Fruit fly (Drosophila melanogaster) whole organism: ENCODE data around the gene ohgt.

Experiments used
- CG8478 ChIP-seq: fragments of >200 bp; optimal IDR thresholded peaks from 2 replicates; lab custom pipeline; 2018; ENCODE audit warnings: inconsistent platforms
- Dll ChIP-seq: fragments of >200 bp; optimal IDR thresholded peaks from 2 replicates; lab custom pipeline; 2017
- EcR ChIP-seq, 2 experiments: fragments of >200 bp; optimal IDR thresholded peaks; 2 replicates each; lab custom pipeline; 2017; ENCODE audit warnings: missing biosample characterization in 2 of 2, missing genetic modification characterization in 2 of 2, missing genetic modification reagents in 2 of 2
- pan ChIP-seq: fragments of >200 bp; optimal IDR thresholded peaks from 2 replicates; lab custom pipeline; 2017
- psq ChIP-seq: fragments of >200 bp; optimal IDR thresholded peaks from 2 replicates; lab custom pipeline; 2017
- usp ChIP-seq: fragments of >200 bp; optimal IDR thresholded peaks from 2 replicates; lab custom pipeline; 2017; ENCODE audit warnings: missing biosample characterization, missing genetic modification characterization, mixed read lengths

The ohgt gene

DNA sequence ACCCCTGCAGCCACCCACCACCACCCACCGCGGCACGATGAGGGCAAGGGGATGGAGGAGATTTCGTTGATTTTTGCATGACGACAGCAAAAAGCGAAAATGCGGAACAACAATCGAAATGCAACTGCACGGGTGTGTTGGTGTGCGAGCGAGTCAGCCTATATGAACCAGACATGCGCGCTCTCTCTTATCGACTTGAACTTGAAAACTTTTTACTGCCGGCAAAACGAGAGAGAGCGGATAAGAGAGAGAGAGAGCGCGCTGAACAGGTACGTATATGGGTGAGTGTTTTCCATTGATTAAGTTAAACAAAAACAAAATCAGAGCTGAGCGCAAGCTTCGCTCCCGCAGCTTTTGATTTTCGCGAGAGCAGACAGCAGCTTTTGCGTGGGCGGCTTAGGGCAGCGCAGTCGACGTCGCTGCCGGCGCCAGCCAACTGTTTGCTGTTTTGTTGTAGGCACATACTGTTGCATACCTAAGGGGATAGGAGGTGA, 40.2 kb downstream of the ohgt start:
- TF ChIP-seq CG8478 (lab: Kevin White, UChicago) (peak; percentile 62), Dll (lab: Kevin White, UChicago) (peak; percentile 94), usp (GFP tag; lab: Kevin White, UChicago) (no peak)

DNA sequence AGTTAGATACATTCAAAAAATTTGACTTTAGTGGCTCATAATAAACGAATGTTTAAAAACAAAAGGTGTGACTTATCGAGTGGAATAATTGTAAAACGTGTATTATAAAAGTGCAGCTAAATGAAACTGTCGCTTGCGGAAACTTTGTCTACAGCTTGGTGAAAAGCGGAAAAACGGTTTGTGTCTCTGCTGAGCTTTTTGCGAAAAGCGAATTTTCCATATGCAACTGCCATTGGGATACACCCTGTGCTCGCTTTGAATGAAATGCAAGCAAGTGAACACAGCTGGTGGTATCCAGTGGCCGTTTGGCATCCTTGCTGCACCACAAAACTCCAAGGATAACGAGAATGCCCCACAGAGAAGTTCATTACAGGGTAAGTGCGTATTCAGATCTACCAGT, 41.9 kb downstream of the ohgt start:
- TF ChIP-seq usp (GFP tag; lab: Kevin White, UChicago) (no peak), Dll (lab: Kevin White, UChicago) (no peak), pan (lab: Kevin White, UChicago) (no peak), EcR (GFP tag; optimal IDR thresholded peaks at IDR 0.05; lab: Kevin White, UChicago) (no peak), CG8478 (lab: Kevin White, UChicago) (no peak), psq (lab: Kevin White, UChicago) (no peak)

DNA sequence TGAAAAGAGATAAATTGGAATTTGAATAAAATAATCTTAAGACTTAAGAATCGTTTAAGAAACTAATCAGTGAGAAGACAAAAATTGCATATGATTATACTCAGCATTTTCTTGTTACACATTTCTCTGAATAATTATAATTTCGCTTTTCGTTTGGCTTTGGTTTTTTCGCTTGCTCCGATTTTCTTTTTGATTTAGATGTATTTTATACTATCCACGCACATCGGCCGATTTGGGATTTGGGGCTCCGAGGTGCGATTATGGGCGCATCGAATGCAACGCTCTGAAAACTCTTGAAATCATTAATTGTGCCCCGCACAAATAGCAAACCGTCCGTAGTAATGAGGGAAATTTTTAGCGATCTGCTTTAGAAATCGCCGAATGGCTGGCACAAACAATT, 42.5 kb downstream of the ohgt start:
- TF ChIP-seq pan (lab: Kevin White, UChicago) = no peak
- TF ChIP-seq CG8478 (lab: Kevin White, UChicago) = no peak
- TF ChIP-seq Dll (lab: Kevin White, UChicago) = no peak
- TF ChIP-seq usp (GFP tag; lab: Kevin White, UChicago) = no peak
- TF ChIP-seq EcR (GFP tag; optimal IDR thresholded peaks at IDR 0.05; lab: Kevin White, UChicago) = no peak
- TF ChIP-seq psq (lab: Kevin White, UChicago) = no peak

DNA sequence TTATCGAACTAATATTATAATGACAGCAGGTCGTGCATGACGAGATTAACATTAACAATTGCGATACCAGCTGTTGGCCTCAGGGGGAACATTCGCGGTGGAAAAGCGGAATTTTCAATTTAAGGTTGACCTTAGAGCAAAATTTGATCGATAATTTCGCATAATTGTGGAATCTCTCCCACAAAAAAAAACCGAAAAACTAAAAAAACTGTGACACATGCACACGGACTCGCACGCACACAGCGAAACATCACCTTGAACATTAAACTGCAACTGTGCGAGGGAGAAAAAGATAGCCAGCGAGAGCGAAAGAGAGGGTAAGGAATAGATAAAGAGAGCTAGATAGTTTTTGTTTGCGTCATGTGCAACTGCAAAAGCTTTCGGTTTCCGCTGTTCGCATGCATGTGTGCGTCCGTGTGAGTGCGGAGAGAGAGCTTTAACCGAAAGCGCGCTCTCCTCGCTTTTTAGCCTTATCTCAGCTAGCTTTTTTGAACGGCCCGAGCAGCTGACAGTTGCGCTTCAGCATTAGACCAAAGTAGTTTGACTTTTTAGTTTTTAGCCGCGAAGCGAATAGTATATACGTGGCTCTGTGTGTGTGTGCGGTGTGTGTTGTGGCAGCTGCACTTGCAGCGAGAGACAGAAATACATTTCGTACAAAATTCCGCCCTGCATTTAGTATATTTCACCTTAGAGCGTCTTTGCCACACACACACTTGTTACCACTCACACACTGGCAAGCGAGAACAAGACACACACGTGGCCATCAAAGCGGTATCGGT, 44.4 kb downstream of the ohgt start:
- no peak for TF ChIP-seq psq (lab: Kevin White, UChicago)
- no peak for TF ChIP-seq CG8478 (lab: Kevin White, UChicago)
- TF ChIP-seq EcR (GFP tag; optimal IDR thresholded peaks at IDR 0.05; lab: Kevin White, UChicago) = no peak
- TF ChIP-seq Dll (lab: Kevin White, UChicago) = no peak
- TF ChIP-seq pan (lab: Kevin White, UChicago) = no peak
- TF ChIP-seq usp (GFP tag; lab: Kevin White, UChicago) = no peak

DNA sequence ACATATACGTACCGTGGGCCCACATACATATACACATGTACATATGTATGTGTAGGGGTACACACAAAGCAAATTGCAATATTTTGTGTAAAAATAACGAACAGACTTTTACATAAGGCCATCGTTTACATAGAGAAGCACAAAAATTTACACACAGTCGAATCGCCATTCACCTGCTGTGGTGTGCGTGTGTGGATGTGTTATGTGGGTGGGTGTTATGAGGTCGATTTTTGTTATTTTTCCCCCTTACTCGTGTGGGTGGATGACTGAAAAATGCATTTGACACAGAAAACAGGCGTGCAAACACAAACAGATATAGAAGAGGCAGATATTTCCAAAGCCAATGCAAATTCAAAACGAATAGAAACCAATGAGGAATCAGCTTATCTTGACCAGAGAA, 46.1 kb downstream of the ohgt start:
- no peak for TF ChIP-seq pan (lab: Kevin White, UChicago)
- TF ChIP-seq psq (lab: Kevin White, UChicago) = no peak
- TF ChIP-seq usp (GFP tag; lab: Kevin White, UChicago) = no peak
- TF ChIP-seq CG8478 (lab: Kevin White, UChicago) = no peak
- TF ChIP-seq EcR (GFP tag; optimal IDR thresholded peaks at IDR 0.05; lab: Kevin White, UChicago) = no peak
- TF ChIP-seq Dll (lab: Kevin White, UChicago) = no peak

DNA sequence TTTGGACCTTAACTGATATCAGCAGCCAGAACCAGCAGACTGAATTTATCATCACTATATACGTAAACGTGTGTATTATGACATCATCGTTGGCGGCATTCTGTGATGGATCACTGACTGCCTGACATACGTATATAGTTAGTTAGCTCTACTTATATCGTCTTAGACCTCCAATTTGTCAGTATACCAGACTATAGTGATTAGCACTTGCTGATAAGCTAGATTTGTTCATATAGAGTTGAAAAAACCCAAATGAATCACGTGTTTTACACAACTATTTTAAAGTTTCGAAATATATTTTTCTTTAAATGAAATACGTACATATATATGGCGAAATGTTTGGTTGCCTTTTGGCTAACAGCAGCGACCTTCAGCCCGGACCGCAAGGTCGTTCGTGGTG, 46.8 kb downstream of the ohgt start:
- TF ChIP-seq usp (GFP tag; lab: Kevin White, UChicago) = no peak
- no peak for TF ChIP-seq Dll (lab: Kevin White, UChicago)
- no peak for TF ChIP-seq psq (lab: Kevin White, UChicago)

DNA sequence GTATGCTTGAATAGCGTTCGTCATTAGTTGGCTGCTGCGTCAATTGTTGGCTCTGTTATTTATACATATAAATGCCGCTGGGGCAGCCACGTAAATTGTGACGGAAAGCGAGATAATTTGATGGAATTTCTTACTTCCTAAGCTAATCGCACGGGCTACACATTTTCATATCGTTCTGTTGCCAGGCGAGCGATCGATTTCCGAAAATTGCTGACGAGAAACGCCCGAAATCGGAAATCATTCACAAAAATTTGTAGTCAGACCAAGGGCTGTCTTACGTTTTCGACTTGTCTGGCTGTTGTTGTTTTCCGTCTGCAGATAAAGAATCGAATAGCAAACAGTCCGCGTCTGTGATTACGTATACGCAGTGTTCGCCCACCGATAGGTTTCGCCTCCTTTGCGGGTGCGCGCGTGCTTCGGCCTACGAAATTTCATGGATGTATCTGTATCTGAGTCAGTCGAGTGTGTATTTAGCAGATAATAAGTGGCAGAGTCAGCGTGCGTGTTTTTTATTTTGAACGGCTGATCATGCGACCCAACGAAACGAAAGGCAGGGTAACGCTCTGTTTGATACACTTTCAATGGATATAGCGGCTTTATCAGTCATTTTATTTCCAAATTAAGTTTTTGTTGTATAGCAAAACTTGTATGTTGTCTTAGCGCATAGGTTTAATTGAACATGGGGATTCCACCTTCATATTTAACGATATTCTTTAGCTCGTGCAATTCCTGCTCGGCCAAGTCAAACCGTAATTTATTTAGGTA, 48.7 kb downstream of the ohgt start:
- no peak for TF ChIP-seq usp (GFP tag; lab: Kevin White, UChicago)
- no peak for TF ChIP-seq pan (lab: Kevin White, UChicago)
- no peak for TF ChIP-seq psq (lab: Kevin White, UChicago)
- TF ChIP-seq EcR (GFP tag; optimal IDR thresholded peaks at IDR 0.05; lab: Kevin White, UChicago) = no peak
- TF ChIP-seq Dll (lab: Kevin White, UChicago) = no peak
- TF ChIP-seq CG8478 (lab: Kevin White, UChicago) = no peak

DNA sequence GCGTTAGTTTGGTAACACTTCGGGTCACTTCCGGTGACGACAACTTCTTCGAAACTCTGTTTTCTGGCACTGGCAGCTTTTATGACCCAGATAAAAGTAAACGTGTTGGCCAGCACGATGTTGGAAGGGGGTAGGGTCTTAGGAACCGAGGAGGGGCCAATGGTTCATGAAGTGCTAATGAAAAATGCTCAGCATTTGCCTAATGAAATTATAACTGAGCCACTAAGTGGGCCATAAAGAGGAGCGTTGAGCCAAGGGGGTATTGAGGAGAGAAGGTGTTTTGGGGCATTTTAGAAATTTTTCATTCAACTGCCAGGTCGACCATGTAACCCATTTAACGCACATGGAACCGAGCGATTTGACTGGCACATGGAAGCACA, 49.3 kb downstream of the ohgt start:
- TF ChIP-seq Dll (lab: Kevin White, UChicago) (no peak), EcR (GFP tag; optimal IDR thresholded peaks at IDR 0.05; lab: Kevin White, UChicago) (no peak), usp (GFP tag; lab: Kevin White, UChicago) (no peak), CG8478 (lab: Kevin White, UChicago) (no peak), pan (lab: Kevin White, UChicago) (no peak), psq (lab: Kevin White, UChicago) (no peak)

DNA sequence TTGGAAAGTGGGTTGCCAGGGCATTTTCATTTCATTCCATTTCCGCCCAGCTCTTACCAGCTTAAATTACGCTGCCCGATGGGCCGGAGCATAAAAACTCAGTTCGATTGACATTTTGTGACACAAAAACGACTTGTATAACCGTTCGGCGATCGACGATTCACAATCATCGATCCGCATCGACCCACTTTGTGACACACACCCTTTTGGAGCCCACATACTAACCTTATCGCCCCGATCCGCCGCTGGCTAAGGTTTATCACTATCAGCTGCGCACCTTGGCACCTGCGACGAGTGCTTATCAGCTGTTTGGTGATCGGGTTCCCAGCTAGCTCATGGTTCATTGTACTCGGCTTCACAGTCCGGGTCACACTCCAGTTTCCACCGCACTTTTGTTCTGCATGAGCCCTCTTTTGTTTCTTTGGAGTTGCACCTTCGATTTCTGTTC, 50.4 kb downstream of the ohgt start:
- TF ChIP-seq EcR (GFP tag; optimal IDR thresholded peaks at IDR 0.05; lab: Kevin White, UChicago) (no peak), psq (lab: Kevin White, UChicago) (no peak), CG8478 (lab: Kevin White, UChicago) (no peak), pan (lab: Kevin White, UChicago) (no peak), usp (GFP tag; lab: Kevin White, UChicago) (no peak), Dll (lab: Kevin White, UChicago) (no peak)

DNA sequence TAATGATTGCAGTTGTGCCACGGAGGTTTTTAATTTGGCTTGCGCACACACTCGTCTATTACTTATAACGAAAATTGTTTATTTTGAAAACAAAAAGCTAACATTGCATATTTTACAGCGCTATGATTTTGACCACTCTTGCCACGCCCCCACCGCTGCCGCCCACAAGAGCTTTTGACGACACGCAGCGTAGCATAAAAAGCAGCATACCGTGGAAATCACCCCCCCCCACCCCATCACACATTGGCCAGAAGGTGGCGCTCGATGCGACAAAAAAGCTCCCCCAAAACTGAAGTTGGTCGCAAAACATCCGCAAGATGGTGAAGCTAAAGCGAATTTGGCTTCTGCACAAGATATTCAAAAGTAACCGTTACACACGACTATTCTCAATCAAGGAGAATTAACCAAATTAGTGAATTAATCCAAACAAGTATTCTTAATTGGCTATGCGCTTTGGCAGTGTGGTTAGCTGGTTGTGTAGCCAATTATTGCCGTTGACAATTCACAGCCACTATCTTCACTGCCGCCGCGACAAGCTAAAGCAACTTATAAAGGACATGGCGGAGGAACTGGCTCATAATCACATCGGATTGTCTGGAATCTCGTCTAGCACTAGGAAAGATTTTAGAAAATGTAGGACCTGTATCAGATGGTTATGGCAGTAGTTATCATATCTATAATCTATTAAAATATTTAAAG, 51.6 kb downstream of the ohgt start:
- no peak for TF ChIP-seq psq (lab: Kevin White, UChicago)
- TF ChIP-seq EcR (GFP tag; optimal IDR thresholded peaks at IDR 0.05; lab: Kevin White, UChicago) = no peak
- TF ChIP-seq CG8478 (lab: Kevin White, UChicago) = no peak
- TF ChIP-seq pan (lab: Kevin White, UChicago) = no peak
- no peak for TF ChIP-seq usp (GFP tag; lab: Kevin White, UChicago)
- no peak for TF ChIP-seq Dll (lab: Kevin White, UChicago)
